Worm (Caenorhabditis elegans) whole organism, L2 larva: ENCODE measurements around the gene srv-14.

Source experiments
- F13H6.1 ChIP-seq: sonication (generic microtip); optimal IDR thresholded peaks from 2 replicates; lab custom pipeline; 2016; ENCODE audit warnings: missing genetic modification characterization, missing compliant biosample characterization
- R02D3.7 ChIP-seq: fragments of 150-350 bp; optimal IDR thresholded peaks from 2 replicates; lab custom pipeline; 2014; ENCODE audit warnings: missing biosample characterization, missing genetic modification characterization
- Y55F3AM.14 ChIP-seq: fragments of 200-800 bp; sonication (Bioruptor generic); optimal IDR thresholded peaks from 2 replicates; lab custom pipeline; 2018; ENCODE audit warnings: mild to moderate bottlenecking, missing genetic modification characterization, missing compliant biosample characterization
- ZK546.5 ChIP-seq: sonication (generic microtip); optimal IDR thresholded peaks from 2 replicates; lab custom pipeline; 2017; ENCODE audit warnings: missing biosample characterization, missing genetic modification characterization
- alr-1 ChIP-seq: fragments of 150-350 bp; optimal IDR thresholded peaks from 2 replicates; lab custom pipeline; 2014; ENCODE audit warnings: missing biosample characterization, missing genetic modification characterization
- aly-2 ChIP-seq: fragments of 150-350 bp; optimal IDR thresholded peaks from 2 replicates; lab custom pipeline; 2014; ENCODE audit warnings: missing biosample characterization, missing genetic modification characterization
- ama-1 ChIP-seq: fragments of 150-350 bp; optimal IDR thresholded peaks from 2 replicates; lab custom pipeline; 2018; ENCODE audit warnings: inconsistent platforms
- ceh-16 ChIP-seq: fragments of 150-350 bp; optimal IDR thresholded peaks from 2 replicates; lab custom pipeline; 2014; ENCODE audit warnings: missing biosample characterization, missing genetic modification characterization
- ceh-82 ChIP-seq: fragments of 150-350 bp; optimal IDR thresholded peaks from 2 replicates; lab custom pipeline; 2014; ENCODE audit warnings: missing biosample characterization, missing genetic modification characterization
- crh-2 ChIP-seq: sonication (generic microtip); optimal IDR thresholded peaks from 2 replicates; lab custom pipeline; 2017; ENCODE audit warnings: missing biosample characterization, missing genetic modification characterization
- dmd-4 ChIP-seq: sonication (generic microtip); optimal IDR thresholded peaks from 2 replicates; lab custom pipeline; 2017; ENCODE audit warnings: missing biosample characterization, missing genetic modification characterization
- egl-27 ChIP-seq: sonication (generic microtip); optimal IDR thresholded peaks from 3 replicates; lab custom pipeline; 2017; ENCODE audit warnings: missing biosample characterization, missing genetic modification reagents, missing genetic modification characterization
- elt-1 ChIP-seq: fragments of 150-350 bp; optimal IDR thresholded peaks from 2 replicates; lab custom pipeline; 2014; ENCODE audit warnings: missing biosample characterization, missing genetic modification characterization
- elt-3 ChIP-seq: sonication (generic microtip); optimal IDR thresholded peaks from 2 replicates; lab custom pipeline; 2017; ENCODE audit warnings: missing biosample characterization, missing genetic modification characterization
- fos-1 ChIP-seq: fragments of 150-350 bp; optimal IDR thresholded peaks from 2 replicates; lab custom pipeline; 2014; ENCODE audit warnings: missing biosample characterization, missing genetic modification characterization
- gmeb-1 ChIP-seq: fragments of 150-350 bp; optimal IDR thresholded peaks from 2 replicates; lab custom pipeline; 2014; ENCODE audit warnings: missing biosample characterization, missing genetic modification characterization
- lin-13 ChIP-seq: fragments of 150-350 bp; optimal IDR thresholded peaks from 2 replicates; lab custom pipeline; 2014; ENCODE audit warnings: missing biosample characterization, missing genetic modification reagents, missing genetic modification characterization
- lin-39 ChIP-seq: fragments of 150-350 bp; optimal IDR thresholded peaks from 2 replicates; lab custom pipeline; 2014; ENCODE audit warnings: missing biosample characterization, missing genetic modification reagents, missing genetic modification characterization
- lsy-2 ChIP-seq, 2 experiments: fragments of 150-350 bp in 1 of 2; sonication (generic microtip) in 1 of 2; optimal IDR thresholded peaks; 2 replicates each; lab custom pipeline; 2014 to 2017; ENCODE audit warnings: missing biosample characterization in 2 of 2, missing genetic modification characterization in 2 of 2
- mab-5 ChIP-seq: fragments of 150-350 bp; optimal IDR thresholded peaks from 2 replicates; lab custom pipeline; 2014; ENCODE audit warnings: missing biosample characterization, missing genetic modification characterization
- mbf-1 ChIP-seq: sonication (generic microtip); optimal IDR thresholded peaks from 2 replicates; lab custom pipeline; 2017; ENCODE audit warnings: missing biosample characterization, missing genetic modification characterization
- mdl-1 ChIP-seq, 2 experiments: fragments of 150-350 bp in 1 of 2; sonication (generic microtip) in 1 of 2; optimal IDR thresholded peaks; 2 replicates each; lab custom pipeline; 2017; ENCODE audit warnings: missing biosample characterization in 2 of 2, missing genetic modification characterization in 2 of 2
- nhr-11 ChIP-seq: fragments of 150-350 bp; optimal IDR thresholded peaks from 2 replicates; lab custom pipeline; 2014; ENCODE audit warnings: missing biosample characterization, missing genetic modification characterization
- nhr-129 ChIP-seq: fragments of 150-350 bp; optimal IDR thresholded peaks from 2 replicates; lab custom pipeline; 2014; ENCODE audit warnings: missing biosample characterization, missing genetic modification characterization
- nhr-21 ChIP-seq: fragments of 150-350 bp; optimal IDR thresholded peaks from 2 replicates; lab custom pipeline; 2014; ENCODE audit warnings: missing biosample characterization, missing genetic modification characterization
- nhr-237 ChIP-seq: fragments of 150-350 bp; optimal IDR thresholded peaks from 2 replicates; lab custom pipeline; 2014; ENCODE audit warnings: missing biosample characterization, missing genetic modification characterization
- nhr-25 ChIP-seq: fragments of 150-350 bp; sonication (generic microtip); optimal IDR thresholded peaks from 3 replicates; lab custom pipeline; 2014; ENCODE audit warnings: missing biosample characterization, missing genetic modification characterization
- nhr-6 ChIP-seq: fragments of 150-350 bp; optimal IDR thresholded peaks from 2 replicates; lab custom pipeline; 2014; ENCODE audit warnings: missing biosample characterization, missing genetic modification characterization
- nhr-77 ChIP-seq: fragments of 150-350 bp; optimal IDR thresholded peaks from 2 replicates; lab custom pipeline; 2014; ENCODE audit warnings: missing biosample characterization, missing genetic modification characterization
- sem-4 ChIP-seq: fragments of 150-350 bp; optimal IDR thresholded peaks from 2 replicates; lab custom pipeline; 2014; ENCODE audit warnings: missing biosample characterization, missing genetic modification reagents, missing genetic modification characterization
- skn-1 ChIP-seq: sonication (generic microtip); optimal IDR thresholded peaks from 2 replicates; lab custom pipeline; 2017; ENCODE audit warnings: missing biosample characterization, missing genetic modification characterization
- sma-3 ChIP-seq: sonication (generic microtip); optimal IDR thresholded peaks from 2 replicates; lab custom pipeline; 2016; ENCODE audit warnings: missing genetic modification reagents, missing genetic modification characterization, missing compliant biosample characterization
- sma-9 ChIP-seq, 2 experiments: fragments of 150-350 bp in 1 of 2; sonication (generic microtip) in 1 of 2; optimal IDR thresholded peaks; 2 replicates each; lab custom pipeline; 2014 to 2016; ENCODE audit warnings: missing genetic modification characterization in 2 of 2, mild to moderate bottlenecking in 1 of 2, missing biosample characterization in 1 of 2, missing compliant biosample characterization in 1 of 2, missing genetic modification reagents in 1 of 2, moderate library complexity in 1 of 2
- unc-55 ChIP-seq: fragments of 150-350 bp; sonication (generic microtip); optimal IDR thresholded peaks from 3 replicates; lab custom pipeline; 2014; ENCODE audit warnings: missing biosample characterization, missing genetic modification reagents, missing genetic modification characterization
- zag-1 ChIP-seq: fragments of 150-350 bp; optimal IDR thresholded peaks from 2 replicates; lab custom pipeline; 2014; ENCODE audit warnings: missing biosample characterization, missing genetic modification characterization
- ztf-11 ChIP-seq: sonication (generic microtip); optimal IDR thresholded peaks from 2 replicates; lab custom pipeline; 2017; ENCODE audit warnings: missing biosample characterization, missing genetic modification characterization

Gene srv-14

DNA sequence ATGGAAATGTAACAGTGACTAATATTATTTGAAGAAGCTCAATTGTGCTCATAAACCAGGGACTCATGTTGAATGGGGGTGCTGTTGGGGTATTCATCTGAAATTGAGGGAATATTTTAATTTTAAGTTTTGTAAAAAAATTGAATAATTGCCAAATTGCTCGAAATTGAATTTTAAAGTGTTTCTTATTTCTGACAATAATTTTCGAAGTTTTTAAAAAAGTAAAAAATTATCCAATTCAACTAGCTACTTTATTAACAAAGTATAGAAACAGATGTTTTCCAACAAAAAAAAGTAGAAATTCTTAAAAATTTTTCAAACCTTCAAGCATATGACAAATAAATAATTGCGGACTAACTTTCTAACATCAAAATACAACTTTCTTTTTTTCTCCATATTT is at the start of gene srv-14:
Gene srv-14, minus strand, starts transcription at position 101 of the 400 bp plus-strand sequence.
- no peak for TF ChIP-seq R02D3.7 (tag; lab: Kevin White, UChicago)
- no peak for TF ChIP-seq mdl-1 (tag; optimal IDR thresholded peaks at IDR 0.05; lab: Kevin White, UChicago)
- no peak for TF ChIP-seq elt-1
- no peak for TF ChIP-seq ztf-11
- no peak for TF ChIP-seq ceh-16
- no peak for TF ChIP-seq ZK546.5
- no peak for TF ChIP-seq nhr-21 (tag; lab: Kevin White, UChicago)

DNA sequence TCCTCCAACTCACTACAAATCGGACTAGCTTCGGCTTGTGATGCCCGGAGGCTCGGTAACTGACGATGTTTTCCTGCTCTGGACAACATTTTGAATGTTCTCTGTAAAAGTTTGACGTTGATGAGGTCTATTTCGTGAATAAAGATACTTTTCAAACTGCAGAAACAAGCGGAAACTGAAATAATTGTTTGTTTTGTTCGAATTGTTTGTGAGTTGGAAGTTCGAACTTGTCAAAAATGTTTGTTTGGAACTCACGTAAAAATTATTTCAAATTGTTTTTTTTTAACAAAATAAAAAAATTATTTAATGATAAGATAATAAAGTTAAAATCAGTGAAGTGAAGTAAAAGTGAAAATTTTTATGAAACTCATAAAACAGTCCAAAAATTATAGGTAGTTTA is 47.4 kb upstream of the srv-14 start, which contains the start of gene Y105C5B.11:
Gene Y105C5B.11, minus strand, starts transcription at position 101 of the 400 bp plus-strand sequence.
- no peak for TF ChIP-seq nhr-6
- TF ChIP-seq crh-2: no peak
- TF ChIP-seq unc-55 (GFP tag; lab: Kevin White, UChicago): no peak
- TF ChIP-seq ceh-82 (tag; lab: Kevin White, UChicago): no peak
- no peak for TF ChIP-seq elt-1
- no peak for TF ChIP-seq sem-4
- no peak for TF ChIP-seq zag-1 (tag; lab: Kevin White, UChicago)
- no peak for TF ChIP-seq lsy-2 (tag; optimal IDR thresholded peaks at IDR 0.05; lab: Kevin White, UChicago)
- no peak for TF ChIP-seq lin-13 (GFP tag; lab: Kevin White, UChicago)
- TF ChIP-seq mbf-1 (tag; lab: Kevin White, UChicago): no peak
- TF ChIP-seq aly-2 (tag; lab: Kevin White, UChicago): no peak
- no peak for TF ChIP-seq nhr-25 (tag; lab: Kevin White, UChicago)
- TF ChIP-seq sma-9 (GFP tag; optimal IDR thresholded peaks at IDR 0.05; lab: Kevin White, UChicago): no peak
- TF ChIP-seq sma-9 (tag; optimal IDR thresholded peaks at IDR 0.05; lab: Kevin White, UChicago): no peak
- TF ChIP-seq mdl-1 (tag; optimal IDR thresholded peaks at IDR 0.05; lab: Kevin White, UChicago): no peak
- TF ChIP-seq nhr-21 (tag; lab: Kevin White, UChicago): no peak
- no peak for TF ChIP-seq ama-1
- no peak for TF ChIP-seq elt-3 (tag; lab: Kevin White, UChicago)

DNA sequence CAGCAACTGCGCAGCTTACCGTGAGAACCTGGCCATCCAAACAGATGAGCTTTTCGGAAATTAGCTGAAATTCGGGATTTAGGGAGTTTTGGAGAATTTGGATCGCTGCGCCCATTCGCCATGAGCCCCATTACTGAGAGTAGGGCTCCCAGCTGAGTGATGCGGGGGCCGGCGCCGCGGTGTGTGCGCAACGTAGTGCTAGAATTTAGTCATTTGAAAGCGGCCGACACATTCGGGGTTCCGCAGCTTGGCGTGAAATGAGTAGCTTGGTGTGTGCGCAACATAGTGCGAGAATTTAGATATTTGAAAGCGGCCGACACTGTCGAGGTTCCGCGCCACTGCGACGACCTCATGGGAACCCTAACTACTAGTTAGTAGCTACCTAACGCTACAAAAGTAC is 46.8 kb upstream of the srv-14 start:
- no peak for TF ChIP-seq zag-1 (tag; lab: Kevin White, UChicago)

DNA sequence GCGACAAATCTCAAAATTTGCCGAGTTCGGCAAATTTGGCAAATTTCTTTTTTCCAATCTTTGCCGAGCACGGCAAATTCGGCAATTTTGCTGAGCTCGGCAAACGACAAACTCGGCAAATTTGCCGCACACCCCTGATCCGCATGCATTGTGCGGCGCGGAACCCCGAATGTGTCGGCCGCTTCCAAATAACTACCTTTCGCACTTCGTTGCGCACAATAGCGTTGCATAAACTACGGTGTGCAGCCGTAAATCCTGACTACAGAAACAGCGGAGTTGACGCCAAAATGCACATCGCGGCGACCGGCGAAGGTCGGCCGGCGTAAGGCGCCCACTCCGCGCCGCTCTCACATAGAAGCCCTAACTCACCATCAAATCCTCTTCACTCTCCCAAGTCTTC is 44.4 kb upstream of the srv-14 start:
- TF ChIP-seq lin-39 (tag; lab: Kevin White, UChicago): no peak
- TF ChIP-seq nhr-237: no peak
- TF ChIP-seq nhr-11 (tag; lab: Kevin White, UChicago): no peak
- no peak for TF ChIP-seq lsy-2 (tag; optimal IDR thresholded peaks at IDR 0.05; lab: Kevin White, UChicago)
- no peak for TF ChIP-seq nhr-77 (tag; lab: Kevin White, UChicago)
- no peak for TF ChIP-seq lin-13 (GFP tag; lab: Kevin White, UChicago)
- no peak for TF ChIP-seq elt-1
- TF ChIP-seq gmeb-1 (tag; lab: Kevin White, UChicago): no peak
- TF ChIP-seq, all 48 proteins: peak for 0

DNA sequence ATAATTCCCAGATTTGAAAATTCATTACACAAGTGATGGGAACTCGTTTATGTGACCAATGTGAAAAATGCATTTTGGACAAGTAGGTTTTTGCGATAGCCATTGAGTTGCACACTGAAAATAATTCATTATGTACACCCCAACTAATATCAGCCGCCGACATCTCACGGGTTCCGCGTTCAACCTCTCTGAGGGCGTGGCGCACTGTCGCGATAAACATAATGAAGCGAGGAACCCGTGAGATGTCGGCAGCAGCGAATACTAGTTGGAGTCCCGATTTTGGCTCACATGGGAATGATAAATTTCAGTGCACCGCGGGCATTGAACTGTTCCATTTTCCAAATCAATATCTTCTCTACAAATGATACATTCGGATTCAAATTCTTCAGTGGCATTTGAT is 43.1 kb upstream of the srv-14 start:
- TF ChIP-seq elt-1 (no peak), skn-1 (tag; lab: Kevin White, UChicago) (no peak), lin-39 (tag; lab: Kevin White, UChicago) (no peak), sma-3 (GFP tag; lab: Kevin White, UChicago) (no peak), mab-5 (tag; lab: Kevin White, UChicago) (no peak), gmeb-1 (tag; lab: Kevin White, UChicago) (no peak), lin-13 (GFP tag; lab: Kevin White, UChicago) (no peak), ZK546.5 (no peak), alr-1 (tag; lab: Kevin White, UChicago) (no peak), Y55F3AM.14 (GFP tag; lab: Kevin White, UChicago) (no peak)
- TF ChIP-seq, all 48 proteins: peak for 0

DNA sequence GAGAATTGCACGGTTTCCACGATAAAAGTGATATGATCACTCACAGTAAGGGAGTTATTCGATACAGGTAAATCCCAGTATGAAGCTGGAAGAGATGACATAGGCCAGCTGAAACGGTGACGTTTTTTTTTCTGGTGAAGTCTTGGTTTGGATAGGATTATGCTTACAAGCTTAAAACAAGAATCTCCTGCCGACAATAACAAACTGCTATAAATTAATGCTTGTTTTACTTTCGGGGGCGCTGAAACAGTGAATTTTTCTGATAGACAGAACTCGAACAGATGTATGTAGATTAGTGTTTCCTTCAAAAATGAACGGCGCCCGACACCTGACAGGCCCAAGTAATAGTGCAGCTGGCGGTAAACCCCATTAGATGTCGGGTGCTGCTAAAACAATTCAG is 39.8 kb upstream of the srv-14 start, which contains the start of gene srv-16:
Gene srv-16, minus strand, starts transcription at position 101 of the 400 bp plus-strand sequence.
- TF ChIP-seq lin-13 (GFP tag; lab: Kevin White, UChicago): no peak
- no peak for TF ChIP-seq alr-1 (tag; lab: Kevin White, UChicago)
- TF ChIP-seq nhr-237: no peak
- no peak for TF ChIP-seq Y55F3AM.14 (GFP tag; lab: Kevin White, UChicago)
- no peak for TF ChIP-seq elt-1
- no peak for TF ChIP-seq unc-55 (GFP tag; lab: Kevin White, UChicago)
- no peak for TF ChIP-seq F13H6.1 (tag; lab: Kevin White, UChicago)
- TF ChIP-seq lsy-2 (tag; optimal IDR thresholded peaks at IDR 0.05; lab: Kevin White, UChicago): no peak
- no peak for TF ChIP-seq mdl-1 (tag; optimal IDR thresholded peaks at IDR 0.05; lab: Kevin White, UChicago)
- no peak for TF ChIP-seq dmd-4 (tag; lab: Kevin White, UChicago)
- TF ChIP-seq skn-1 (tag; lab: Kevin White, UChicago): no peak
- TF ChIP-seq fos-1: no peak
- TF ChIP-seq nhr-129 (tag; lab: Kevin White, UChicago): no peak
- TF ChIP-seq lin-39 (tag; lab: Kevin White, UChicago): no peak
- TF ChIP-seq elt-3 (tag; lab: Kevin White, UChicago): no peak
- TF ChIP-seq R02D3.7 (tag; lab: Kevin White, UChicago): no peak
- TF ChIP-seq nhr-11 (tag; lab: Kevin White, UChicago): no peak
- TF ChIP-seq egl-27: no peak
